Fruit fly (Drosophila melanogaster) whole organism, embryonic: ENCODE data around the gene caup.

Experiments
- CG10147 ChIP-seq: fragments of 200-800 bp; sonication (Bioruptor generic); optimal IDR thresholded peaks from 2 replicates; lab custom pipeline; 2019; ENCODE audit warnings: missing biosample characterization, mild to moderate bottlenecking, missing genetic modification characterization, moderate library complexity
- CG10959 ChIP-seq: fragments of 200-800 bp; sonication (Bioruptor generic); IDR thresholded peaks from 2 replicates; pipeline ENCODE4 v1.3.6; 2022; ENCODE audit warnings: missing biosample characterization, missing genetic modification characterization
- CG12155 ChIP-seq: fragments of 200-800 bp; sonication (Bioruptor generic); optimal IDR thresholded peaks from 3 replicates; lab custom pipeline; 2016; ENCODE audit warnings: missing biosample characterization, missing genetic modification characterization
- CG12744 ChIP-seq: fragments of 200-800 bp; sonication (Bioruptor generic); optimal IDR thresholded peaks from 2 replicates; lab custom pipeline; 2016; ENCODE audit warnings: missing biosample characterization, missing genetic modification characterization
- CG14441 ChIP-seq: fragments of 200-800 bp; sonication (Bioruptor generic); IDR thresholded peaks from 2 replicates; pipeline ENCODE4 v1.3.6; 2022; ENCODE audit warnings: missing biosample characterization, missing genetic modification characterization
- CG15011 ChIP-seq: fragments of 200-800 bp; sonication (Bioruptor generic); optimal IDR thresholded peaks from 3 replicates; lab custom pipeline; 2018; ENCODE audit warnings: missing biosample characterization, mild to moderate bottlenecking, missing genetic modification characterization
- CG17328 ChIP-seq: fragments of 200-800 bp; sonication (Bioruptor generic); IDR thresholded peaks from 2 replicates; pipeline ENCODE4 v1.3.6; 2022; ENCODE audit warnings: missing biosample characterization, missing genetic modification characterization
- CG17568 ChIP-seq: fragments of 200-800 bp; sonication (Bioruptor generic); optimal IDR thresholded peaks from 2 replicates; lab custom pipeline; 2018; ENCODE audit warnings: missing biosample characterization, mild to moderate bottlenecking, missing genetic modification characterization, moderate library complexity
- CG2129 ChIP-seq: fragments of 200-800 bp; sonication (Bioruptor generic); IDR thresholded peaks from 2 replicates; pipeline ENCODE4 v1.3.6; 2022; ENCODE audit warnings: missing biosample characterization, missing genetic modification characterization; ENCODE audit not compliant: partially characterized antibody
- CG2678 ChIP-seq: fragments of 200-800 bp; sonication (Bioruptor generic); optimal IDR thresholded peaks from 3 replicates; lab custom pipeline; 2019; ENCODE audit warnings: missing biosample characterization, mild to moderate bottlenecking, missing genetic modification characterization, moderate library complexity
- CG2889 ChIP-seq: fragments of 200-800 bp; sonication (Bioruptor generic); IDR thresholded peaks from 3 replicates; pipeline ENCODE4 v1.3.6; 2022; ENCODE audit warnings: missing biosample characterization, missing genetic modification characterization
- CG6175 ChIP-seq: fragments of 200-800 bp; sonication (Bioruptor generic); IDR thresholded peaks from 3 replicates; pipeline ENCODE4 v1.3.6; 2022; ENCODE audit warnings: missing biosample characterization, missing genetic modification characterization
- CG6654 ChIP-seq: fragments of 200-800 bp; sonication (Bioruptor generic); optimal IDR thresholded peaks from 2 replicates; lab custom pipeline; 2017; ENCODE audit warnings: missing biosample characterization, mild to moderate bottlenecking, missing genetic modification characterization
- CG6791 ChIP-seq: fragments of 200-800 bp; sonication (Bioruptor generic); IDR thresholded peaks from 3 replicates; pipeline ENCODE4 v1.3.6; 2022; ENCODE audit warnings: missing biosample characterization, missing genetic modification characterization; ENCODE audit not compliant: partially characterized antibody
- CG7271 ChIP-seq: fragments of 200-800 bp; sonication (Bioruptor generic); optimal IDR thresholded peaks from 2 replicates; lab custom pipeline; 2018; ENCODE audit warnings: missing biosample characterization, mild to moderate bottlenecking, missing genetic modification characterization, moderate library complexity
- CkIIα-i1 ChIP-seq: fragments of 200-800 bp; sonication (Bioruptor generic); IDR thresholded peaks from 2 replicates; pipeline ENCODE4 v1.3.6; 2022; ENCODE audit warnings: missing biosample characterization, missing genetic modification characterization
- Dad ChIP-seq: fragments of 200-800 bp; sonication (Bioruptor generic); optimal IDR thresholded peaks from 3 replicates; lab custom pipeline; 2016; ENCODE audit warnings: missing biosample characterization, missing genetic modification characterization
- Dp ChIP-seq: fragments of 200-800 bp; sonication (Bioruptor generic); optimal IDR thresholded peaks from 2 replicates; lab custom pipeline; 2018; ENCODE audit warnings: missing biosample characterization, mild to moderate bottlenecking, missing genetic modification characterization, moderate library complexity
- Gug ChIP-seq: fragments of 200-800 bp; sonication (Bioruptor generic); IDR thresholded peaks from 4 replicates; pipeline ENCODE4 v1.3.6; 2022; ENCODE audit warnings: missing biosample characterization, missing genetic modification characterization
- H2.0 ChIP-seq: fragments of 200-800 bp; sonication (Bioruptor generic); IDR thresholded peaks from 2 replicates; pipeline ENCODE4 v1.3.6; 2022; ENCODE audit warnings: missing biosample characterization, missing genetic modification characterization
- HLH4C ChIP-seq: fragments of 200-800 bp; sonication (Bioruptor generic); IDR thresholded peaks from 3 replicates; pipeline ENCODE4 v1.3.6; 2022; ENCODE audit warnings: missing biosample characterization, missing genetic modification characterization; ENCODE audit not compliant: partially characterized antibody
- Hsf ChIP-seq: fragments of 200-800 bp; sonication (Bioruptor generic); optimal IDR thresholded peaks from 3 replicates; lab custom pipeline; 2016; ENCODE audit warnings: missing biosample characterization, missing genetic modification characterization
- Mrtf ChIP-seq: fragments of 200-800 bp; sonication (Bioruptor generic); IDR thresholded peaks from 3 replicates; pipeline ENCODE4 v1.3.6; 2022; ENCODE audit warnings: missing biosample characterization, missing genetic modification characterization
- Neu2 ChIP-seq: fragments of 200-800 bp; sonication (Bioruptor generic); optimal IDR thresholded peaks from 3 replicates; lab custom pipeline; 2016; ENCODE audit warnings: missing biosample characterization, missing genetic modification characterization, borderline replicate concordance
- Nf-YC ChIP-seq: fragments of 200-800 bp; optimal IDR thresholded peaks from 3 replicates; lab custom pipeline; 2019; ENCODE audit warnings: missing biosample characterization, mild to moderate bottlenecking, missing genetic modification characterization, moderate library complexity
- Oli ChIP-seq: fragments of 200-800 bp; sonication (Bioruptor generic); optimal IDR thresholded peaks from 2 replicates; lab custom pipeline; 2018; ENCODE audit warnings: missing biosample characterization, mild to moderate bottlenecking, missing genetic modification characterization, moderate library complexity
- Rfx ChIP-seq: fragments of 200-800 bp; sonication (Bioruptor generic); IDR thresholded peaks from 2 replicates; pipeline ENCODE4 v1.3.6; 2022; ENCODE audit warnings: missing biosample characterization, missing genetic modification characterization
- bsh ChIP-seq, 2 experiments: fragments of 200-800 bp; sonication (Bioruptor generic); optimal IDR thresholded peaks; 2 replicates each; lab custom pipeline; 2017 to 2018; ENCODE audit warnings: mild to moderate bottlenecking in 2 of 2, missing biosample characterization in 2 of 2, missing genetic modification characterization in 2 of 2, moderate library complexity in 1 of 2
- corto ChIP-seq: fragments of 200-800 bp; sonication (Bioruptor generic); optimal IDR thresholded peaks from 2 replicates; lab custom pipeline; 2016; ENCODE audit warnings: missing biosample characterization, mild to moderate bottlenecking, missing genetic modification characterization, moderate library complexity
- cwo ChIP-seq: fragments of 200-800 bp; sonication (Bioruptor generic); optimal IDR thresholded peaks from 3 replicates; lab custom pipeline; 2017; ENCODE audit warnings: missing biosample characterization, missing genetic modification characterization, mild to moderate bottlenecking, moderate library complexity, missing genetic modification reagents
- dm ChIP-seq: fragments of 200-800 bp; sonication (Bioruptor generic); optimal IDR thresholded peaks from 3 replicates; lab custom pipeline; 2016; ENCODE audit warnings: missing biosample characterization, missing genetic modification characterization
- dysf ChIP-seq: fragments of 200-800 bp; sonication (Bioruptor generic); IDR thresholded peaks from 3 replicates; pipeline ENCODE4 v1.3.6; 2022; ENCODE audit warnings: missing biosample characterization, missing genetic modification characterization
- ftz-f1 ChIP-seq: fragments of 200-800 bp; sonication (Bioruptor generic); optimal IDR thresholded peaks from 2 replicates; lab custom pipeline; 2016; ENCODE audit warnings: missing biosample characterization, missing genetic modification characterization
- grn ChIP-seq: fragments of 200-800 bp; sonication (Bioruptor generic); optimal IDR thresholded peaks from 3 replicates; lab custom pipeline; 2017; ENCODE audit warnings: missing biosample characterization, missing genetic modification characterization
- gro ChIP-seq: fragments of 200-800 bp; sonication (Bioruptor generic); optimal IDR thresholded peaks from 2 replicates; lab custom pipeline; 2016; ENCODE audit warnings: missing biosample characterization, missing genetic modification characterization
- hkb ChIP-seq, 2 experiments: fragments of 200-800 bp in 1 of 2; fragments of >200 bp in 1 of 2; sonication (Bioruptor generic) in 1 of 2; IDR thresholded peaks in 1 of 2; optimal IDR thresholded peaks in 1 of 2; 2 replicates each; pipeline versions ENCODE4 v1.3.6 to Lab custom; 2017 to 2022; ENCODE audit warnings: missing biosample characterization in 1 of 2, missing genetic modification characterization in 1 of 2
- jumu ChIP-seq: fragments of 200-800 bp; sonication (Bioruptor generic); optimal IDR thresholded peaks from 3 replicates; lab custom pipeline; 2016; ENCODE audit warnings: missing biosample characterization, missing genetic modification characterization
- mirr ChIP-seq: fragments of 200-800 bp; sonication (Bioruptor generic); optimal IDR thresholded peaks from 3 replicates; lab custom pipeline; 2018; ENCODE audit warnings: missing biosample characterization, mild to moderate bottlenecking, missing genetic modification characterization
- nerfin-1 ChIP-seq: fragments of 200-800 bp; sonication (Bioruptor generic); optimal IDR thresholded peaks from 3 replicates; lab custom pipeline; 2019; ENCODE audit warnings: missing biosample characterization, mild to moderate bottlenecking, missing genetic modification characterization, moderate library complexity
- pros ChIP-seq: fragments of 200-800 bp; sonication (Bioruptor generic); optimal IDR thresholded peaks from 3 replicates; lab custom pipeline; 2019; ENCODE audit warnings: missing biosample characterization, mild to moderate bottlenecking, missing genetic modification characterization, moderate library complexity
- schlank ChIP-seq: fragments of 200-800 bp; sonication (Bioruptor generic); optimal IDR thresholded peaks from 2 replicates; lab custom pipeline; 2018; ENCODE audit warnings: missing biosample characterization, mild to moderate bottlenecking, missing genetic modification characterization
- sd ChIP-seq: fragments of 200-800 bp; sonication (Bioruptor generic); optimal IDR thresholded peaks from 3 replicates; lab custom pipeline; 2018; ENCODE audit warnings: missing biosample characterization, mild to moderate bottlenecking, missing genetic modification characterization, moderate library complexity
- sens-2 ChIP-seq: fragments of 200-800 bp; sonication (Bioruptor generic); IDR thresholded peaks from 2 replicates; pipeline ENCODE4 v1.3.6; 2022; ENCODE audit warnings: missing biosample characterization, missing genetic modification characterization
- seq ChIP-seq: fragments of 200-800 bp; sonication (Bioruptor generic); IDR thresholded peaks from 2 replicates; pipeline ENCODE4 v1.3.6; 2022; ENCODE audit warnings: missing biosample characterization, missing genetic modification characterization
- tio ChIP-seq: fragments of 200-800 bp; sonication (Bioruptor generic); optimal IDR thresholded peaks from 2 replicates; lab custom pipeline; 2017; ENCODE audit warnings: missing biosample characterization, missing genetic modification characterization, inconsistent platforms
- tll ChIP-seq, 2 experiments: fragments of 200-800 bp in 1 of 2; fragments of >200 bp in 1 of 2; sonication (Bioruptor generic) in 1 of 2; optimal IDR thresholded peaks; 2 replicates each; lab custom pipeline; 2017 to 2019; ENCODE audit warnings: missing biosample characterization in 2 of 2, missing genetic modification characterization in 2 of 2, mild to moderate bottlenecking in 1 of 2, moderate library complexity in 1 of 2
- tna ChIP-seq: fragments of 200-800 bp; sonication (Bioruptor generic); IDR thresholded peaks from 2 replicates; pipeline ENCODE4 v1.3.6; 2022; ENCODE audit warnings: missing biosample characterization, missing genetic modification characterization; ENCODE audit not compliant: partially characterized antibody
- trem ChIP-seq: fragments of 200-800 bp; optimal IDR thresholded peaks from 3 replicates; lab custom pipeline; 2019; ENCODE audit warnings: missing biosample characterization, mild to moderate bottlenecking, missing genetic modification characterization, moderate library complexity
- twi ChIP-seq: fragments of 200-800 bp; optimal IDR thresholded peaks from 2 replicates; lab custom pipeline; 2019; ENCODE audit warnings: missing biosample characterization, mild to moderate bottlenecking, missing genetic modification characterization, moderate library complexity
- vvl ChIP-seq: fragments of 200-800 bp; sonication (Bioruptor generic); IDR thresholded peaks from 2 replicates; pipeline ENCODE4 v1.3.6; 2022; ENCODE audit warnings: missing biosample characterization, missing genetic modification characterization

Gene caup

dm6 chr3L:12642339-12642895, 33.0 kb downstream of the caup start (continued):
- TF ChIP-seq dm (GFP tag; lab: Kevin White, UChicago), result no peak
- TF ChIP-seq ftz-f1 (GFP tag; lab: Kevin White, UChicago), result no peak
- no peak for TF ChIP-seq Mrtf (GFP tag; lab: Robert Waterston, UW)
- TF ChIP-seq tll (GFP tag; optimal IDR thresholded peaks at IDR 0.05; lab: Kevin White, UChicago), result peak in 1 of 2 experiments; percentile 91
- no peak for TF ChIP-seq CG12155 (GFP tag; lab: Kevin White, UChicago)
- TF ChIP-seq Dp (GFP tag; lab: Kevin White, UChicago), result no peak
- no peak for TF ChIP-seq sens-2
- no peak for TF ChIP-seq gro (GFP tag; lab: Kevin White, UChicago)
- TF ChIP-seq Gug, result no peak
- TF ChIP-seq hkb (optimal IDR thresholded peaks at IDR 0.05; lab: Kevin White, UChicago), result no peak
- 0 out of 2 replicates have a peak, but pooled peaks have one; percentile 10 for TF ChIP-seq hkb (GFP tag; IDR thresholded peaks at IDR 0.05; lab: Robert Waterston, UW)
- peak; percentile 39 for TF ChIP-seq grn (GFP tag; lab: Kevin White, UChicago)
- no peak for TF ChIP-seq CG10959 (GFP tag; lab: Robert Waterston, UW)
- TF ChIP-seq CG2129 (GFP tag; lab: Robert Waterston, UW), result no peak
- no peak for TF ChIP-seq CkIIα-i1
- no peak for TF ChIP-seq CG17328
- TF ChIP-seq sd (tag; lab: Kevin White, UChicago), result no peak
- TF ChIP-seq schlank (tag; lab: Kevin White, UChicago), result no peak
- no peak for TF ChIP-seq CG15011 (GFP tag; lab: Kevin White, UChicago)
- TF ChIP-seq CG12744 (GFP tag; lab: Kevin White, UChicago), result no peak
- no peak for TF ChIP-seq CG6654 (GFP tag; lab: Kevin White, UChicago)
- no peak for TF ChIP-seq CG6791
- TF ChIP-seq H2.0 (GFP tag; lab: Robert Waterston, UW), result no peak
- no peak for TF ChIP-seq tio
- no peak for TF ChIP-seq Dad (GFP tag; lab: Kevin White, UChicago)
- TF ChIP-seq Neu2 (GFP tag; lab: Kevin White, UChicago), result no peak
- no peak for TF ChIP-seq seq
- TF ChIP-seq CG7271 (tag; lab: Kevin White, UChicago), result no peak
- TF ChIP-seq trem, result no peak
- peak; percentile 61 for TF ChIP-seq pros (GFP tag; lab: Kevin White, UChicago)
- no peak for TF ChIP-seq CG10147 (GFP tag; lab: Kevin White, UChicago)
- peak; percentile 25 for TF ChIP-seq Nf-YC (tag; lab: Kevin White, UChicago)
- TF ChIP-seq vvl (GFP tag; lab: Robert Waterston, UW), result no peak
- no peak for TF ChIP-seq Rfx (GFP tag; lab: Robert Waterston, UW)
- peak; percentile 15 for TF ChIP-seq mirr (GFP tag; lab: Kevin White, UChicago)
- no peak for TF ChIP-seq tna
- no peak for TF ChIP-seq bsh (GFP tag; optimal IDR thresholded peaks at IDR 0.05; lab: Kevin White, UChicago)
- TF ChIP-seq CG14441, result no peak
- TF ChIP-seq nerfin-1 (tag; lab: Kevin White, UChicago), result peak; percentile 48
- TF ChIP-seq CG2889 (GFP tag; lab: Robert Waterston, UW), result no peak
- no peak for TF ChIP-seq Hsf (GFP tag; lab: Kevin White, UChicago)
- TF ChIP-seq corto (GFP tag; lab: Kevin White, UChicago), result no peak
- no peak for TF ChIP-seq CG2678
- TF ChIP-seq CG17568 (GFP tag; lab: Kevin White, UChicago), result no peak
- no peak for TF ChIP-seq HLH4C (GFP tag; lab: Robert Waterston, UW)
- TF ChIP-seq Oli (tag; lab: Kevin White, UChicago), result no peak
- no peak for TF ChIP-seq dysf (GFP tag; lab: Robert Waterston, UW)
- no peak for TF ChIP-seq jumu
- no peak for TF ChIP-seq CG6175 (GFP tag; lab: Robert Waterston, UW)
- no peak for TF ChIP-seq cwo (GFP tag; lab: Kevin White, UChicago)
- peak; percentile 64 for TF ChIP-seq twi (tag; lab: Kevin White, UChicago)
